Worm (Caenorhabditis elegans) whole organism, L4/young adult: Measurements from ENCODE around the gene Y54F10AM.11.

Experiments
- W03F9.2 ChIP-seq: fragments of 150-350 bp; optimal IDR thresholded peaks from 2 replicates; lab custom pipeline; 2014; ENCODE audit warnings: missing biosample characterization, missing genetic modification characterization
- dao-5 ChIP-seq: sonication (generic microtip); optimal IDR thresholded peaks from 2 replicates; lab custom pipeline; 2016; ENCODE audit warnings: missing genotype, missing genetic modification characterization, moderate library complexity, missing compliant biosample characterization
- him-1 ChIP-seq: sonication (generic microtip); optimal IDR thresholded peaks from 2 replicates; lab custom pipeline; 2016; ENCODE audit warnings: missing genotype, missing genetic modification reagents, missing genetic modification characterization, missing compliant biosample characterization

ce11 chrIII:2561410-2561809 lies 2.4 kb downstream of the Y54F10AM.11 start, which contains the start of gene nhr-239:
- TF ChIP-seq him-1 (tag; lab: Kevin White, UChicago), result no peak
- no peak for TF ChIP-seq W03F9.2
- TF ChIP-seq dao-5 (tag; lab: Kevin White, UChicago), result no peak
